Fruit fly (Drosophila melanogaster) Kc167 (cell line): Measurements from ENCODE around the gene CG1116.

Source experiments
- Myc ChIP-seq: fragments of >200 bp; optimal IDR thresholded peaks from 2 replicates; lab custom pipeline; 2017; ENCODE audit warnings: missing external identifiers
- Sin3A ChIP-seq: fragments of >200 bp; optimal IDR thresholded peaks from 2 replicates; lab custom pipeline; 2018; ENCODE audit warnings: missing external identifiers
- h ChIP-seq: fragments of >200 bp; optimal IDR thresholded peaks from 3 replicates; lab custom pipeline; 2018; ENCODE audit warnings: missing external identifiers
- insv ChIP-seq: fragments of >200 bp; optimal IDR thresholded peaks from 3 replicates; lab custom pipeline; 2018; ENCODE audit warnings: missing external identifiers
- psq ChIP-seq: fragments of >200 bp; optimal IDR thresholded peaks from 2 replicates; lab custom pipeline; 2017; ENCODE audit warnings: missing external identifiers
- ttk ChIP-seq: sonication (Bioruptor generic); optimal IDR thresholded peaks from 2 replicates; lab custom pipeline; 2017; ENCODE audit warnings: missing external identifiers

- TF ChIP-seq ttk (lab: Kevin White, UChicago): no peak
- TF ChIP-seq psq (lab: Kevin White, UChicago): no peak
- no peak for TF ChIP-seq insv (lab: Kevin White, UChicago)
- TF ChIP-seq h (lab: Kevin White, UChicago): no peak
- no peak for TF ChIP-seq Myc (lab: Kevin White, UChicago)
- no peak for TF ChIP-seq Sin3A
Observed at dm6 chr3R:5257147-5257487, 37.7 kb downstream of the CG1116 start.
